Worm (Caenorhabditis elegans) whole organism, L3 larva: ENCODE data around the gene K06A4.7.

Experiments
- R02D3.7 ChIP-seq: fragments of 150-350 bp; optimal IDR thresholded peaks from 2 replicates; lab custom pipeline; 2014; ENCODE audit warnings: missing biosample characterization, missing genetic modification characterization
- fkh-10 ChIP-seq: sonication (generic microtip); optimal IDR thresholded peaks from 2 replicates; lab custom pipeline; 2017; ENCODE audit warnings: missing biosample characterization, missing genetic modification reagents, missing genetic modification characterization
- jun-1 ChIP-seq: fragments of 150-350 bp; optimal IDR thresholded peaks from 2 replicates; lab custom pipeline; 2014; ENCODE audit warnings: missing biosample characterization, missing genetic modification reagents, missing genetic modification characterization
- mdl-1 ChIP-seq: fragments of 150-350 bp; optimal IDR thresholded peaks from 2 replicates; lab custom pipeline; 2014; ENCODE audit warnings: missing biosample characterization, missing genetic modification characterization
- nfya-1 ChIP-seq: sonication (generic microtip); optimal IDR thresholded peaks from 2 replicates; lab custom pipeline; 2017; ENCODE audit warnings: missing genetic modification characterization, mild to moderate bottlenecking, missing compliant biosample characterization, antibody characterized with exemption, moderate library complexity; ENCODE audit not compliant: insufficient read depth
- nhr-77 ChIP-seq: fragments of 150-350 bp; optimal IDR thresholded peaks from 2 replicates; lab custom pipeline; 2014; ENCODE audit warnings: missing biosample characterization, missing genetic modification characterization
- pqm-1 ChIP-seq: fragments of 150-350 bp; optimal IDR thresholded peaks from 2 replicates; lab custom pipeline; 2017; ENCODE audit warnings: missing biosample characterization, missing genetic modification characterization, inconsistent platforms
- snpc-4 ChIP-seq: fragments of 150-350 bp; optimal IDR thresholded peaks from 2 replicates; lab custom pipeline; 2014; ENCODE audit warnings: missing biosample characterization, missing genetic modification characterization
- unc-62 ChIP-seq: fragments of 150-350 bp; sonication (generic microtip); optimal IDR thresholded peaks from 4 replicates; lab custom pipeline; 2014; ENCODE audit warnings: missing biosample characterization, missing genetic modification reagents, missing genetic modification characterization
- ztf-11 ChIP-seq: fragments of 150-350 bp; optimal IDR thresholded peaks from 2 replicates; lab custom pipeline; 2014; ENCODE audit warnings: missing biosample characterization, missing genetic modification characterization

- TF ChIP-seq ztf-11 (no peak), nfya-1 (tag; lab: Kevin White, UChicago) (no peak), R02D3.7 (tag; lab: Kevin White, UChicago) (no peak), jun-1 (tag; lab: Kevin White, UChicago) (no peak), nhr-77 (tag; lab: Kevin White, UChicago) (no peak), snpc-4 (no peak), fkh-10 (GFP tag; lab: Kevin White, UChicago) (no peak), pqm-1 (tag; lab: Kevin White, UChicago) (no peak), unc-62 (GFP tag; lab: Kevin White, UChicago) (no peak), mdl-1 (tag; lab: Kevin White, UChicago) (no peak)
Measured at ce11 chrV:9477863-9478262, 13.4 kb downstream of the K06A4.7 start, which contains the start of gene nas-3.
